Worm (Caenorhabditis elegans): ENCODE measurements around the gene vha-5.

Gene vha-5

DNA sequence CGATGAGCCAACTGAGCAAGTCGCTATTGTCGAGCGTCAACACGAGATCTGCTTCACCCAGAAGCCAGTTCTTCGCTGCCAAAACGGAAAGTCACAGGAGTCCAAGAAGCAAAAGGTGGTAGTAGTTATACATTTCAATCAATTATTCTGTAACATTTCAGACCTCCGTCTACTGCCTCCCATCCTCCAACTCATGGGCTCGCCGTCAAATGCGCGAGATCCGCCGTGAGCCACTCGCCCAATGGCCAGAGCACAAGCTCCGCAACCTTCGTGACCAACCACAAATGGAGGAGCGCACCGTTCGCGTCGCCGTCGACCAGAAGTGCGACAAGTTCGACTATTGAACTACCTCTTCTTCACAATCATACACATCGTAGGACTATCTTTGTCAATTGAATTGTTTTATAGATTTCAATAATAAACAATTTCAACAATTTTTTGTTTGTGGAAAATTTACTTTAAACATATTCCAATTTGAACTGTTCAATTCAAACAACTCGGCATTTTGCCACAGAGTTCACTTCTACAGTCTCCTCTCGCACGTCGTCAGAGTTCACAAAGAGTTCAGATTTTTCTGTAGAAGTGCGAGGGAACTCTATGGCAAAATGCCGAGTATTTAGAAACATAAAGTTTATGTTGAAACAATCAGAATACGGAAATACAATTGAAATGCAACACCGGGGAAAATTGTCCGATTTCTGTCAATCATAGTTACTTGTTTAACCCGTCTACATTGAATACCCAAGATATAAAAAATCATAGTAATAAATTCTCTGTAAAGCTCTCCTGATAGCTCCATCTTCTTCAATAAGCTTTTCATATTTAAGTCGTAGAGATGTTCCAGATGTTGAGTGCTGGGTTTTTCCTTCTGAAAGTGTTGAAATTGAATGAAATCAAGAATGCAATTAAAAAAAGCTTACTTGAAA is 37.5 kb upstream of the vha-5 start:
- TF ChIP-seq nhr-48 (tag; optimal IDR thresholded peaks at IDR 0.05) (peak; percentile 34), Y5F2A.4 (GFP tag; optimal IDR thresholded peaks at IDR 0.05) (peak; percentile 12), unc-130 (GFP tag; optimal IDR thresholded peaks at IDR 0.05) (no peak), aha-1 (tag) (peak; percentile 68), snpc-1.2 (GFP tag; IDR thresholded peaks at IDR 0.05) (0 out of 2 replicates have a peak, but pooled peaks have one; percentile 12), vab-7 (GFP tag; IDR thresholded peaks at IDR 0.05) (no peak), dmd-6 (GFP tag; IDR thresholded peaks at IDR 0.05) (peak; percentile 50), set-16 (GFP tag; IDR thresholded peaks at IDR 0.05) (peak; percentile 84), T20F7.1 (GFP tag; optimal IDR thresholded peaks at IDR 0.05) (peak; percentile 43), spr-1 (tag; optimal IDR thresholded peaks at IDR 0.05) (no peak), lin-38 (GFP tag; IDR thresholded peaks at IDR 0.05) (peak; percentile 43; the same call in 1 of the 2 replicates), madf-9 (GFP tag; conservative IDR thresholded peaks at IDR 0.05) (0 out of 2 replicates have a peak, but pooled peaks have one; percentile 30), zfp-3 (GFP tag; conservative IDR thresholded peaks at IDR 0.05) (peak; percentile 93), pha-4 (GFP tag; IDR thresholded peaks at IDR 0.05) (peak; percentile 16; the same call in 1 of the 2 replicates), pha-4 (tag; optimal IDR thresholded peaks at IDR 0.05) (no peak), jun-1 (tag; optimal IDR thresholded peaks at IDR 0.05) (no peak), mxl-2 (GFP tag; conservative IDR thresholded peaks at IDR 0.05) (0 out of 2 replicates have a peak, but pooled peaks have one; percentile 12), arid-1 (GFP tag; conservative IDR thresholded peaks at IDR 0.05) (0 out of 2 replicates have a peak, but pooled peaks have one; percentile 25), dmd-8 (GFP tag; IDR thresholded peaks at IDR 0.05) (peak; percentile 68; the same call in 1 of the 2 replicates), ceh-44 (GFP tag; IDR thresholded peaks at IDR 0.05) (no peak), ctbp-1 (GFP tag; IDR thresholded peaks at IDR 0.05) (no peak), saeg-2 (GFP tag; IDR thresholded peaks at IDR 0.05) (no peak), Y75B8A.6 (GFP tag; IDR thresholded peaks at IDR 0.05) (peak; percentile 15; the same call in 1 of the 2 replicates), ceh-82 (tag; optimal IDR thresholded peaks at IDR 0.05) (no peak), mxl-3 (GFP tag; optimal IDR thresholded peaks at IDR 0.05) (peak; percentile 14), tra-1 (GFP tag; IDR thresholded peaks at IDR 0.05) (0 out of 2 replicates have a peak, but pooled peaks have one; percentile 19)

ce11 chrIV:8268024-8268423 is 35.7 kb upstream of the vha-5 start, which contains the start of the genes K07H8.5 and K07H8.8:
TSS of gene K07H8.5 (plus strand) at chrIV:8268324.
TSS of gene K07H8.8 (minus strand) at chrIV:8268412.
- TF ChIP-seq D1046.2 (GFP tag; IDR thresholded peaks at IDR 0.05) (no peak), lin-29 (GFP tag; IDR thresholded peaks at IDR 0.05) (no peak), pha-4 (GFP tag; IDR thresholded peaks at IDR 0.05) (no peak), pha-4 (tag; optimal IDR thresholded peaks at IDR 0.05) (no peak), mep-1 (tag; optimal IDR thresholded peaks at IDR 0.05) (no peak), mdl-1 (tag; optimal IDR thresholded peaks at IDR 0.05) (no peak), tra-1 (GFP tag; IDR thresholded peaks at IDR 0.05) (no peak)

DNA sequence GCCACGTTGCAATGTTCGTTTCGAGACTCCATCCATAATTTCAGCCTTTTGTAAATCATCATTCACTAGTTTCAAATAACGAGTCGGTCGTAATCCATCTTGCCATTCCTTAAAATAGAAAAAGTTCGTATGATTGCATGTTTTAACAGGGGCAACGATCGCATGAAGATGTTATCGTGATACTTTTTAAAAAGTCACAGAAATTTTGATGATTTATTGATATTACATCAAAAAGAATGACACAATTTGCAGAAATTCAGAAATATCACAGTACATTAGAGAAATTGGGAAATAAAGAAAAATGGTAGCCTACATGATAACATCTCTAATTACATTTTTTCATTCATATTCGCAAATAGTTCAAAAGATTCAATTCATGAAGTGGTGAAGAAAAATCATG is 30.4 kb upstream of the vha-5 start:
- peak in 1 of 2 experiments; percentile 88 for TF ChIP-seq unc-62 (GFP tag; optimal IDR thresholded peaks at IDR 0.05 in 1 of 2)
- no peak for TF ChIP-seq unc-62 (tag; optimal IDR thresholded peaks at IDR 0.05)
- TF ChIP-seq ztf-11 (tag; optimal IDR thresholded peaks at IDR 0.05), result no peak
- no peak for TF ChIP-seq ztf-7 (tag; optimal IDR thresholded peaks at IDR 0.05)
- TF ChIP-seq nhr-102 (tag; optimal IDR thresholded peaks at IDR 0.05), result no peak
- peak; percentile 49 for TF ChIP-seq nhr-28 (tag; optimal IDR thresholded peaks at IDR 0.05)
- TF ChIP-seq egl-43 (GFP tag; IDR thresholded peaks at IDR 0.05), result no peak
